Fruit fly (Drosophila melanogaster) whole organism, embryonic: ENCODE results near the gene CG12078.

Source experiments
- CG10209 ChIP-seq: fragments of 200-800 bp; sonication (Bioruptor generic); optimal IDR thresholded peaks from 3 replicates; lab custom pipeline; 2017; ENCODE audit warnings: missing biosample characterization, mild to moderate bottlenecking, missing genetic modification characterization, missing genetic modification reagents
- CG1024 ChIP-seq: fragments of 200-800 bp; sonication (Bioruptor generic); IDR thresholded peaks from 2 replicates; pipeline ENCODE4 v1.3.6; 2022; ENCODE audit warnings: missing biosample characterization, missing genetic modification characterization
- CG11085 ChIP-seq: fragments of 200-800 bp; sonication (Bioruptor generic); IDR thresholded peaks from 2 replicates; pipeline ENCODE4 v1.3.6; 2022; ENCODE audit warnings: missing biosample characterization, missing genetic modification characterization
- CG11247 ChIP-seq: fragments of 200-800 bp; sonication (Bioruptor generic); IDR thresholded peaks from 2 replicates; pipeline ENCODE4 v1.3.6; 2022; ENCODE audit warnings: missing biosample characterization, missing genetic modification characterization
- CG11398 ChIP-seq: fragments of 200-800 bp; sonication (Bioruptor generic); optimal IDR thresholded peaks from 2 replicates; lab custom pipeline; 2016; ENCODE audit warnings: missing biosample characterization, missing genetic modification characterization
- CG11695 ChIP-seq: fragments of 200-800 bp; sonication (Bioruptor generic); IDR thresholded peaks from 3 replicates; pipeline ENCODE4 v1.3.6; 2022; ENCODE audit warnings: missing biosample characterization, missing genetic modification characterization
- CG12942 ChIP-seq: fragments of 200-800 bp; sonication (Bioruptor generic); optimal IDR thresholded peaks from 3 replicates; lab custom pipeline; 2016; ENCODE audit warnings: missing biosample characterization, missing genetic modification characterization
- CG15479 ChIP-seq: fragments of 200-800 bp; sonication (Bioruptor generic); optimal IDR thresholded peaks from 3 replicates; lab custom pipeline; 2019; ENCODE audit warnings: missing biosample characterization, mild to moderate bottlenecking, missing genetic modification characterization, moderate library complexity
- CG15514 ChIP-seq: fragments of 200-800 bp; sonication (Bioruptor generic); optimal IDR thresholded peaks from 3 replicates; lab custom pipeline; 2017; ENCODE audit warnings: missing biosample characterization, missing genetic modification characterization, mild to moderate bottlenecking, moderate library complexity, missing genetic modification reagents
- CG15696 ChIP-seq: fragments of 200-800 bp; sonication (Bioruptor generic); optimal IDR thresholded peaks from 2 replicates; lab custom pipeline; 2019; ENCODE audit warnings: missing biosample characterization, mild to moderate bottlenecking, missing genetic modification characterization, moderate library complexity
- CG1602 ChIP-seq: fragments of 200-800 bp; sonication (Bioruptor generic); optimal IDR thresholded peaks from 3 replicates; lab custom pipeline; 2016; ENCODE audit warnings: missing biosample characterization, missing genetic modification characterization
- CG2199 ChIP-seq: fragments of 200-800 bp; sonication (Bioruptor generic); IDR thresholded peaks from 3 replicates; pipeline ENCODE4 v1.3.6; 2022; ENCODE audit warnings: missing biosample characterization, missing genetic modification characterization
- CG4282 ChIP-seq: fragments of 200-800 bp; sonication (Bioruptor generic); optimal IDR thresholded peaks from 2 replicates; lab custom pipeline; 2016; ENCODE audit warnings: missing biosample characterization, missing genetic modification characterization
- CG4328 ChIP-seq: fragments of 200-800 bp; sonication (Bioruptor generic); optimal IDR thresholded peaks from 3 replicates; lab custom pipeline; 2017; ENCODE audit warnings: missing biosample characterization, missing genetic modification reagents, missing genetic modification characterization
- CG43689 ChIP-seq: fragments of 200-800 bp; sonication (Bioruptor generic); IDR thresholded peaks from 2 replicates; pipeline ENCODE4 v1.3.6; 2022; ENCODE audit warnings: missing biosample characterization, missing genetic modification characterization
- CG5953 ChIP-seq: fragments of 200-800 bp; sonication (Bioruptor generic); IDR thresholded peaks from 2 replicates; pipeline ENCODE4 v1.3.6; 2022; ENCODE audit warnings: missing biosample characterization, missing genetic modification characterization
- CG7372 ChIP-seq: fragments of 200-800 bp; sonication (Bioruptor generic); IDR thresholded peaks from 2 replicates; pipeline ENCODE4 v1.3.6; 2022; ENCODE audit warnings: missing biosample characterization, missing genetic modification characterization
- CG7963 ChIP-seq: fragments of 200-800 bp; sonication (Bioruptor generic); IDR thresholded peaks from 3 replicates; pipeline ENCODE4 v1.3.6; 2022; ENCODE audit warnings: missing biosample characterization, missing genetic modification characterization; ENCODE audit not compliant: partially characterized antibody
- CG9817 ChIP-seq: fragments of 200-800 bp; sonication (Bioruptor generic); optimal IDR thresholded peaks from 2 replicates; lab custom pipeline; 2018; ENCODE audit warnings: missing biosample characterization, mild to moderate bottlenecking, missing genetic modification characterization, moderate library complexity
- CoRest ChIP-seq: fragments of 200-800 bp; sonication (Bioruptor generic); optimal IDR thresholded peaks from 3 replicates; lab custom pipeline; 2018; ENCODE audit warnings: missing biosample characterization, mild to moderate bottlenecking, missing genetic modification characterization, moderate library complexity
- Dp ChIP-seq: fragments of 200-800 bp; sonication (Bioruptor generic); optimal IDR thresholded peaks from 2 replicates; lab custom pipeline; 2018; ENCODE audit warnings: missing biosample characterization, mild to moderate bottlenecking, missing genetic modification characterization, moderate library complexity
- E2f2 ChIP-seq: fragments of 200-800 bp; sonication (Bioruptor generic); IDR thresholded peaks from 2 replicates; pipeline ENCODE4 v1.3.6; 2022; ENCODE audit warnings: missing biosample characterization, missing genetic modification characterization
- Eip74EF ChIP-seq, 2 experiments: fragments of 200-800 bp in 1 of 2; fragments of >200 bp in 1 of 2; sonication (Bioruptor generic) in 1 of 2; optimal IDR thresholded peaks; 2 replicates each; lab custom pipeline; 2017 to 2019; ENCODE audit warnings: missing biosample characterization in 2 of 2, missing genetic modification characterization in 2 of 2, mild to moderate bottlenecking in 1 of 2, moderate library complexity in 1 of 2
- Ets97D ChIP-seq: fragments of 200-800 bp; sonication (Bioruptor generic); optimal IDR thresholded peaks from 3 replicates; lab custom pipeline; 2016; ENCODE audit warnings: missing biosample characterization, missing genetic modification characterization
- Fer3 ChIP-seq: fragments of 200-800 bp; sonication (Bioruptor generic); optimal IDR thresholded peaks from 2 replicates; lab custom pipeline; 2018; ENCODE audit warnings: missing biosample characterization, mild to moderate bottlenecking, missing genetic modification characterization, moderate library complexity
- H15 ChIP-seq: fragments of 200-800 bp; sonication (Bioruptor generic); IDR thresholded peaks from 3 replicates; pipeline ENCODE4 v1.3.6; 2022; ENCODE audit warnings: missing biosample characterization, missing genetic modification characterization
- HLH4C ChIP-seq: fragments of 200-800 bp; sonication (Bioruptor generic); IDR thresholded peaks from 3 replicates; pipeline ENCODE4 v1.3.6; 2022; ENCODE audit warnings: missing biosample characterization, missing genetic modification characterization; ENCODE audit not compliant: partially characterized antibody
- HLH54F ChIP-seq: fragments of 200-800 bp; sonication (Bioruptor generic); optimal IDR thresholded peaks from 3 replicates; lab custom pipeline; 2016; ENCODE audit warnings: missing biosample characterization, missing genetic modification characterization
- MTF-1 ChIP-seq: fragments of 200-800 bp; sonication (Bioruptor generic); optimal IDR thresholded peaks from 2 replicates; lab custom pipeline; 2018; ENCODE audit warnings: missing biosample characterization, mild to moderate bottlenecking, missing genetic modification characterization, borderline replicate concordance
- NFAT ChIP-seq: fragments of 200-800 bp; sonication (Bioruptor generic); IDR thresholded peaks from 2 replicates; pipeline ENCODE4 v1.3.6; 2022; ENCODE audit warnings: missing biosample characterization, missing genetic modification characterization
- NK7.1 ChIP-seq: fragments of 200-800 bp; sonication (Bioruptor generic); optimal IDR thresholded peaks from 3 replicates; lab custom pipeline; 2016; ENCODE audit warnings: missing biosample characterization, missing genetic modification characterization
- NfI ChIP-seq: fragments of 200-800 bp; sonication (Bioruptor generic); optimal IDR thresholded peaks from 3 replicates; lab custom pipeline; 2018; ENCODE audit warnings: missing biosample characterization, mild to moderate bottlenecking, missing genetic modification characterization, moderate library complexity
- Ssrp ChIP-seq: fragments of 200-800 bp; sonication (Bioruptor generic); optimal IDR thresholded peaks from 2 replicates; lab custom pipeline; 2018; ENCODE audit warnings: missing biosample characterization, mild to moderate bottlenecking, missing genetic modification characterization, moderate library complexity
- al ChIP-seq: fragments of 200-800 bp; sonication (Bioruptor generic); IDR thresholded peaks from 2 replicates; pipeline ENCODE4 v1.3.6; 2022; ENCODE audit warnings: missing biosample characterization, missing genetic modification characterization
- bigmax ChIP-seq: fragments of 200-800 bp; sonication (Bioruptor generic); optimal IDR thresholded peaks from 2 replicates; lab custom pipeline; 2018; ENCODE audit warnings: missing biosample characterization, mild to moderate bottlenecking, missing genetic modification characterization
- dmrt11E ChIP-seq: fragments of 200-800 bp; sonication (Bioruptor generic); optimal IDR thresholded peaks from 3 replicates; lab custom pipeline; 2018; ENCODE audit warnings: missing biosample characterization, mild to moderate bottlenecking, missing genetic modification characterization, moderate library complexity
- jumu ChIP-seq: fragments of 200-800 bp; sonication (Bioruptor generic); optimal IDR thresholded peaks from 3 replicates; lab custom pipeline; 2016; ENCODE audit warnings: missing biosample characterization, missing genetic modification characterization
- klu ChIP-seq: fragments of 200-800 bp; sonication (Bioruptor generic); IDR thresholded peaks from 2 replicates; pipeline ENCODE4 v1.3.6; 2022; ENCODE audit warnings: missing biosample characterization, missing genetic modification characterization
- mirr ChIP-seq: fragments of 200-800 bp; sonication (Bioruptor generic); optimal IDR thresholded peaks from 3 replicates; lab custom pipeline; 2018; ENCODE audit warnings: missing biosample characterization, mild to moderate bottlenecking, missing genetic modification characterization
- nau ChIP-seq: fragments of 200-800 bp; sonication (Bioruptor generic); optimal IDR thresholded peaks from 3 replicates; lab custom pipeline; 2017; ENCODE audit warnings: missing biosample characterization, mild to moderate bottlenecking, missing genetic modification characterization, missing genetic modification reagents
- nerfin-2 ChIP-seq: fragments of 200-800 bp; sonication (Bioruptor generic); IDR thresholded peaks from 2 replicates; pipeline ENCODE4 v1.3.6; 2022; ENCODE audit warnings: missing biosample characterization, missing genetic modification characterization; ENCODE audit not compliant: partially characterized antibody
- odd ChIP-seq: fragments of 200-800 bp; sonication (Bioruptor generic); optimal IDR thresholded peaks from 2 replicates; lab custom pipeline; 2017; ENCODE audit warnings: missing biosample characterization, mild to moderate bottlenecking, missing genetic modification characterization
- onecut ChIP-seq: fragments of 200-800 bp; sonication (Bioruptor generic); IDR thresholded peaks from 2 replicates; pipeline ENCODE4 v1.3.6; 2022; ENCODE audit warnings: missing biosample characterization, missing genetic modification characterization
- row ChIP-seq: fragments of 200-800 bp; sonication (Bioruptor generic); IDR thresholded peaks from 3 replicates; pipeline ENCODE4 v1.3.6; 2022; ENCODE audit warnings: missing biosample characterization, missing genetic modification characterization
- sima ChIP-seq: fragments of 200-800 bp; sonication (Bioruptor generic); optimal IDR thresholded peaks from 2 replicates; lab custom pipeline; 2016; ENCODE audit warnings: missing biosample characterization, missing genetic modification characterization
- sna ChIP-seq: fragments of 200-800 bp; sonication (Bioruptor generic); IDR thresholded peaks from 2 replicates; pipeline ENCODE4 v1.3.6; 2022; ENCODE audit warnings: missing biosample characterization, missing genetic modification characterization; ENCODE audit not compliant: partially characterized antibody
- stwl ChIP-seq: fragments of 200-800 bp; sonication (Bioruptor generic); optimal IDR thresholded peaks from 3 replicates; lab custom pipeline; 2018; ENCODE audit warnings: missing biosample characterization, mild to moderate bottlenecking, missing genetic modification characterization, moderate library complexity
- zf30C ChIP-seq: fragments of 200-800 bp; sonication (Bioruptor generic); optimal IDR thresholded peaks from 3 replicates; lab custom pipeline; 2018; ENCODE audit warnings: missing biosample characterization, mild to moderate bottlenecking, missing genetic modification characterization

CG12078 gene

dm6 chr3L:3249997-3250774 is 6.1 kb upstream of the CG12078 start (continued):
- no peak for TF ChIP-seq HLH4C (GFP tag; lab: Robert Waterston, UW)
- peak; percentile 95 for TF ChIP-seq HLH54F (GFP tag; lab: Kevin White, UChicago)
- no peak for TF ChIP-seq CG2199 (GFP tag; lab: Robert Waterston, UW)
- TF ChIP-seq zf30C (GFP tag; lab: Kevin White, UChicago) = peak; percentile 91
- no peak for TF ChIP-seq stwl (tag; lab: Kevin White, UChicago)
- peak; percentile 93 for TF ChIP-seq NfI
- TF ChIP-seq CG10209 (GFP tag; lab: Kevin White, UChicago) = peak; percentile 97
- TF ChIP-seq CG4328 (GFP tag; lab: Kevin White, UChicago) = peak; percentile 92
- peak; percentile 87 for TF ChIP-seq al (GFP tag; lab: Robert Waterston, UW)
- TF ChIP-seq sima (GFP tag; lab: Kevin White, UChicago) = peak; percentile 84
- TF ChIP-seq nerfin-2 (GFP tag; lab: Robert Waterston, UW) = no peak
- peak; percentile 38 for TF ChIP-seq MTF-1
- peak; percentile 94 for TF ChIP-seq CG12942 (GFP tag; lab: Kevin White, UChicago)
- TF ChIP-seq CG9817 (tag; lab: Kevin White, UChicago) = peak; percentile 90
- peak; percentile 93 for TF ChIP-seq jumu (GFP tag; lab: Kevin White, UChicago)
- TF ChIP-seq CG1602 (GFP tag; lab: Kevin White, UChicago) = peak; percentile 97
- peak; percentile 91 for TF ChIP-seq NK7.1 (GFP tag; lab: Kevin White, UChicago)
- peak; percentile 90 for TF ChIP-seq CG11695 (GFP tag; lab: Robert Waterston, UW)
- TF ChIP-seq dmrt11E (tag; lab: Kevin White, UChicago) = peak; percentile 93
- TF ChIP-seq bigmax = no peak
- TF ChIP-seq Dp (GFP tag; lab: Kevin White, UChicago) = peak; percentile 8
- peak; percentile 77 for TF ChIP-seq CG11247 (GFP tag; lab: Robert Waterston, UW)
- TF ChIP-seq CG11085 (GFP tag; lab: Robert Waterston, UW) = peak; percentile 72; the same call in 1 of the 2 replicates
- peak; percentile 90 for TF ChIP-seq CG11398
- TF ChIP-seq Fer3 = peak; percentile 81
- peak; percentile 96 for TF ChIP-seq odd (GFP tag; lab: Kevin White, UChicago)
- TF ChIP-seq E2f2 (GFP tag; lab: Robert Waterston, UW) = peak; percentile 54; the same call in 1 of the 2 replicates
- TF ChIP-seq Ets97D = peak; percentile 80
- peak; percentile 73 for TF ChIP-seq CG15514
- TF ChIP-seq onecut (GFP tag; lab: Robert Waterston, UW) = peak; percentile 62
- TF ChIP-seq CG7372 (GFP tag; lab: Robert Waterston, UW) = peak; percentile 82
- TF ChIP-seq CG15696 (tag; lab: Kevin White, UChicago) = peak; percentile 80
- peak; percentile 67; the same call in 1 of the 2 replicates for TF ChIP-seq CG1024 (GFP tag; lab: Robert Waterston, UW)
- no peak for TF ChIP-seq CG43689 (GFP tag; lab: Robert Waterston, UW)
- peak; percentile 16; the same call in 1 of the 2 replicates for TF ChIP-seq CG5953
- peak; percentile 31 for TF ChIP-seq CG4282 (GFP tag; lab: Kevin White, UChicago)
- TF ChIP-seq Eip74EF (GFP tag; optimal IDR thresholded peaks at IDR 0.05; lab: Kevin White, UChicago) = peak in 1 of 2 experiments; percentile 95
- peak; percentile 88 for TF ChIP-seq H15
- peak; percentile 95 for TF ChIP-seq row
- peak; percentile 59 for TF ChIP-seq mirr (GFP tag; lab: Kevin White, UChicago)
- peak; percentile 12 for TF ChIP-seq CG15479 (GFP tag; lab: Kevin White, UChicago)
- TF ChIP-seq CoRest (tag; lab: Kevin White, UChicago) = peak; percentile 98
- no peak for TF ChIP-seq CG7963 (GFP tag; lab: Robert Waterston, UW)
- peak; percentile 88 for TF ChIP-seq klu
- TF ChIP-seq sna (GFP tag; lab: Robert Waterston, UW) = no peak
- peak; percentile 83 for TF ChIP-seq NFAT (GFP tag; lab: Robert Waterston, UW)
- peak; percentile 93 for TF ChIP-seq nau (GFP tag; lab: Kevin White, UChicago)
- peak; percentile 96 for TF ChIP-seq Ssrp (tag; lab: Kevin White, UChicago)
